Worm (Caenorhabditis elegans): Measurements from ENCODE around the gene nit-1.

The nit-1 gene

ce11 chrIII:3959206-3959605, 37.2 kb downstream of the nit-1 start:
- TF ChIP-seq lin-15B (tag; optimal IDR thresholded peaks at IDR 0.05), result no peak
- no peak for TF ChIP-seq sea-2 (GFP tag; optimal IDR thresholded peaks at IDR 0.05)
- TF ChIP-seq elt-2 (tag; optimal IDR thresholded peaks at IDR 0.05), result no peak

DNA sequence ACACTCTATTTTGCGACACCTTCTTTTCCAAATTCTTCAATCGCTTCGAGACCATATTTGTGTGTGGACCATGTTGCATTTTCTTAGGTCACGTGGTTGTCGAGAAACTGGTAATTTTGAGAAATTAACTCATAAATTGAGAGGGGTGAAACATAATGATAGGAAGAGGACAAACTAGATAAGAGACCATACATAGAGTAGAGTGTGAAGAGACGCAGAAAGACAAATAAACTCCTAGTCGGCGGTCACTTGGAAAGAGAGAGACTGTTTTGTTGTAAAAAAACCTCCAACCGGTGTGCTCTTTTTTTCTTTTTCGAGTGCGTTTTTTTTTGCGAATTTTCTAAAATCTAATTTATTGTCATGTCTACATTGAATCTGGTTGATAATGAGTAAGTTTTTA, 38.0 kb downstream of the nit-1 start, which contains the start of gene R10E9.3:
TSS of gene R10E9.3 (plus strand) at position 235 of the 400 bp plus-strand sequence.
- TF ChIP-seq tbx-2 (tag; optimal IDR thresholded peaks at IDR 0.05) (no peak), mml-1 (tag; optimal IDR thresholded peaks at IDR 0.05) (no peak), pha-4 (tag; optimal IDR thresholded peaks at IDR 0.05) (peak; percentile 71), egl-27 (tag; optimal IDR thresholded peaks at IDR 0.05) (no peak), nhr-11 (tag; optimal IDR thresholded peaks at IDR 0.05) (no peak), nfya-1 (tag; optimal IDR thresholded peaks at IDR 0.05; ENCODE audit: insufficient read depth) (peak; percentile 3), nhr-67 (tag; optimal IDR thresholded peaks at IDR 0.05) (no peak), nhr-43 (tag; optimal IDR thresholded peaks at IDR 0.05; ENCODE audit: poor library complexity, severe bottlenecking) (no peak), pqm-1 (tag; optimal IDR thresholded peaks at IDR 0.05) (peak; percentile 38), ztf-4 (tag; optimal IDR thresholded peaks at IDR 0.05) (no peak), eor-1 (tag; optimal IDR thresholded peaks at IDR 0.05) (no peak), elt-2 (tag; optimal IDR thresholded peaks at IDR 0.05) (peak; percentile 46)

DNA sequence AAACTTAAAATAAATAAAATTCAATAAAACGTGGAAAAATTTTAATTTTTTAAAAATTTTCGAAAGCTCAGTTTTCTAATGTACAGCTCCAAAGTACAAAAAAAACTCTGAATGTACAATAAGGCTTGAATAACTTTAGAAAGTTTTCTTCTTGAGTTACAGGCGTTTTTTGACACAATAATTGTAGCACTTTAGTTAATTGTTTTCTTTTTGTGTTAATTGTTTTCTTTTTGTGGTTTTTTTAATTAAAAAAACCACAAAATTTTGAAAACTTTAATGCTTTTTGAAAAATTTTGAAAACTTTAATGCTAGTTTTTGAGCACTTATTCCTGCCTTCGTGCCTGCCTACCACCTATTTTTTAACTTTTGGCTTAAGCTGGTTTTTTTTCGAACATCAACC, 42.2 kb downstream of the nit-1 start, which contains the start of gene R10E9.2:
TSS of gene R10E9.2 (minus strand) at position 101 of the 400 bp plus-strand sequence.
- TF ChIP-seq nhr-77 (tag; optimal IDR thresholded peaks at IDR 0.05) (no peak), nhr-12 (tag; optimal IDR thresholded peaks at IDR 0.05) (no peak), skn-1 (tag; optimal IDR thresholded peaks at IDR 0.05) (no peak), ceh-16 (tag; optimal IDR thresholded peaks at IDR 0.05) (no peak), lin-39 (tag; optimal IDR thresholded peaks at IDR 0.05) (no peak), eor-1 (tag; optimal IDR thresholded peaks at IDR 0.05) (no peak), ceh-28 (tag; optimal IDR thresholded peaks at IDR 0.05) (no peak), nhr-43 (tag; optimal IDR thresholded peaks at IDR 0.05; ENCODE audit: poor library complexity, severe bottlenecking) (no peak), lsy-12 (tag; optimal IDR thresholded peaks at IDR 0.05) (no peak), fkh-2 (tag; optimal IDR thresholded peaks at IDR 0.05) (no peak), egl-5 (tag; optimal IDR thresholded peaks at IDR 0.05) (no peak), ama-1 (optimal IDR thresholded peaks at IDR 0.05) (no peak), nhr-11 (tag; optimal IDR thresholded peaks at IDR 0.05) (no peak), nfya-1 (tag; optimal IDR thresholded peaks at IDR 0.05; ENCODE audit: insufficient read depth) (no peak), jun-1 (tag; optimal IDR thresholded peaks at IDR 0.05) (no peak)

ce11 chrIII:3966143-3966542, 44.1 kb downstream of the nit-1 start:
- no peak for TF ChIP-seq nhr-11 (tag; optimal IDR thresholded peaks at IDR 0.05)
- TF ChIP-seq elt-2 (tag; optimal IDR thresholded peaks at IDR 0.05), result no peak
- no peak for TF ChIP-seq lin-15B (tag; optimal IDR thresholded peaks at IDR 0.05)
- no peak for TF ChIP-seq pqm-1 (tag; optimal IDR thresholded peaks at IDR 0.05)
- TF ChIP-seq R02D3.7 (tag; optimal IDR thresholded peaks at IDR 0.05), result no peak
- TF ChIP-seq ama-1 (optimal IDR thresholded peaks at IDR 0.05), result no peak
- no peak for TF ChIP-seq lsy-12 (tag; optimal IDR thresholded peaks at IDR 0.05)
- TF ChIP-seq daf-12 (tag; optimal IDR thresholded peaks at IDR 0.05), result no peak
- no peak for TF ChIP-seq fos-1 (tag; optimal IDR thresholded peaks at IDR 0.05)
- TF ChIP-seq aly-2 (tag; optimal IDR thresholded peaks at IDR 0.05), result no peak
- no peak for TF ChIP-seq unc-62 (GFP tag; optimal IDR thresholded peaks at IDR 0.05)
- no peak for TF ChIP-seq nhr-43 (tag; optimal IDR thresholded peaks at IDR 0.05; ENCODE audit: poor library complexity, severe bottlenecking)
- no peak for TF ChIP-seq lin-39 (tag; optimal IDR thresholded peaks at IDR 0.05)
- no peak for TF ChIP-seq eor-1 (tag; optimal IDR thresholded peaks at IDR 0.05)
- no peak for TF ChIP-seq ceh-28 (tag; optimal IDR thresholded peaks at IDR 0.05)
- TF ChIP-seq skn-1 (tag; optimal IDR thresholded peaks at IDR 0.05), result no peak
- no peak for TF ChIP-seq nhr-28 (tag; optimal IDR thresholded peaks at IDR 0.05)

DNA sequence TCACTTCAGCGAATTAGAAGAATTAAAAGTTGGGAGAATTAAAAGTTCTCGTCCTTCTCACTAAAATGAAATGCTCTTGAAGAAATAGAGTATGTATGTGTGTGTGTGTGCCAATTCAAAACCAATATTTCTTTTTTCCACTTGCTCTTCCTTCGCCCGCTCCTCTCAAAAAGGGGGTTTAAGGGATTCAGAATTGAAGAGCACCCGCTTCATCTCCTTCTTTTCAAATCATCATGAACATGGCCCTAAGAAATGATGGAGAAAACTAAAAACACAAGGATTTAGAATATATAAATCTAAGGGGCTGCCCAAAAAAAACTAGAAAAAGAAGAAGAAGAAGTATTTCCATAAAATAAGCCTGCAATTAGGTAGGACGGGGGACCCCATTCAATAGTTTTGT, 47.1 kb downstream of the nit-1 start:
- TF ChIP-seq lin-39 (tag; optimal IDR thresholded peaks at IDR 0.05), result peak; percentile 38
- TF ChIP-seq nhr-28 (tag; optimal IDR thresholded peaks at IDR 0.05), result no peak

ce11 chrIII:3970395-3970794, 48.4 kb downstream of the nit-1 start:
- no peak for TF ChIP-seq elt-3 (tag; optimal IDR thresholded peaks at IDR 0.05)
